Worm (Caenorhabditis elegans) whole organism, L4/young adult: ENCODE results near the gene grl-25.

Source experiments
- dao-5 ChIP-seq: sonication (generic microtip); optimal IDR thresholded peaks from 2 replicates; lab custom pipeline; 2016; ENCODE audit warnings: missing genotype, missing genetic modification characterization, moderate library complexity, missing compliant biosample characterization
- him-1 ChIP-seq: sonication (generic microtip); optimal IDR thresholded peaks from 2 replicates; lab custom pipeline; 2016; ENCODE audit warnings: missing genotype, missing genetic modification reagents, missing genetic modification characterization, missing compliant biosample characterization

DNA sequence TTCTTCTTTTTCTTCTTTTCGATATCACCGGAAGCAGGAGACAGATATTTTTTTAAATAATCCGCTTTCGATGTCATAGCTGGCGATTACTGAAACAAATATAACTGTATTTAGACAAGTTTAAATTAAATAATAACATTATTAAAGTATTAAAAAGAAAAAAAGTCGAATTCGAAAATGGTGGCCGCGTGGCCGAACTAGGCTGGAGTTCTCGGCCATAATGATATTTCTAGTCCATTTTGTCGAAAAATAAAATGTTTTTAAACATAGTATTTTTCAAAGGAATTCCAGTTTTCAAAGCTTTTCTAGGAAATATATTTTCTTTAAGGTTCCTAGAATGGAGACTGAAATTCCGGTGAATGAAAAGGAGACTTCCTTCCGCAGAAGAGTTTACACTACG lies 5.5 kb downstream of the grl-25 start, which contains the start of the genes bud-13 and rpap-2:
- no peak for TF ChIP-seq him-1 (tag; lab: Kevin White, UChicago)
- TF ChIP-seq dao-5 (tag; lab: Kevin White, UChicago), result no peak
